Worm (Caenorhabditis elegans): ENCODE results near the gene W04H10.5.
A peak's percentile ranks its signal among the peaks of the same experiment; 100 is the strongest.

The W04H10.5 gene

DNA sequence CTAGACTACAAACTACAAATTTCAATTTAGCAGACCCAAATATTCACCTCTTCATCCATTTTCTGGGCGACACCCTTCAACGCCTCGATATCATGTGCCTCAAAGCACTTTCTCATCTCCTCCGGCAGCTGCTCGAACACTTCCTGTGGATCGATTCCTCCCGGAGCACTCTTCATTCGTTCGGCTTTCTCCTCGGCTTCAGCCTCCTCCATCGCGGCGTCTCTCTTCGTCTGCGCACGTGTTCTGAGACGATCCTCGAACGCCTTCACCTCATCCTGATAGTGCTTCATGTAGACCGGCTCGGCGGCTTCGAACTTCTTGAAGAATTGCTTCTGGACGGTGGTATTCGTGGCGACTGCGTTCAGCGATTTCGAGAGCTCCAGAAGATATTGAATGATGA is 27.3 kb upstream of the W04H10.5 start:
- no peak for TF ChIP-seq sma-3 (GFP tag; optimal IDR thresholded peaks at IDR 0.05)
- TF ChIP-seq ztf-4 (tag; optimal IDR thresholded peaks at IDR 0.05) = no peak
- no peak for TF ChIP-seq sem-4 (tag; optimal IDR thresholded peaks at IDR 0.05)
- TF ChIP-seq alr-1 (tag; optimal IDR thresholded peaks at IDR 0.05) = no peak
- TF ChIP-seq nhr-6 (tag; optimal IDR thresholded peaks at IDR 0.05) = no peak
- TF ChIP-seq crh-2 (tag; optimal IDR thresholded peaks at IDR 0.05) = no peak
- no peak for TF ChIP-seq nhr-21 (tag; optimal IDR thresholded peaks at IDR 0.05)
- TF ChIP-seq fos-1 (tag; optimal IDR thresholded peaks at IDR 0.05) = no peak
- TF ChIP-seq mab-5 (tag; optimal IDR thresholded peaks at IDR 0.05) = no peak
- no peak for TF ChIP-seq nhr-12 (tag; optimal IDR thresholded peaks at IDR 0.05)
- no peak for TF ChIP-seq nhr-11 (tag; optimal IDR thresholded peaks at IDR 0.05)

DNA sequence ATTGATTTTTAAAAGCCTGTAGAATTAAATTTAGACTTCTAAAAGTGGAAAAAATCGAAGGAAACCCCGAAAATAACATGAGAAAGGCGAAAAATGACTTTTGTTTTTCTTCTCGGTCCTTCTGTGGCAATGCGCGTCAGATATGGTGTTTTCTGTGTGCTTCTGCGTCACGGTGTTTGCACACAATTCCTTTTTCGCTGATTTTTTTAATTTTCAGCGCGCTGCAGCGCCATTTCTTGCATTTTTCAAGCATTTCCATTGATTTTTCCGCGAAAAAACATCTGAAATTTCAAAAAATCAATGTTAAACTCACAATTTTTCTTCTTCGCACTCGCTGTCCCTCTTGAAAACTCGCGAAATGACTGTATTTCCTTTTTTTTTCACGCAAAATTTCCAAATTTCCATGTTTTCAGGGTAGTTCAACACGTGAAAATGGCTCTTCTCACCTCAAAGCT is 25.9 kb upstream of the W04H10.5 start, which contains the start of the genes cdc-37 and W08F4.3:
TSS of gene cdc-37 (minus strand) at position 405 of the 455 bp plus-strand sequence.
TSS of gene W08F4.3 (plus strand) at position 414 of the 455 bp plus-strand sequence.
- TF ChIP-seq gmeb-1 (tag; optimal IDR thresholded peaks at IDR 0.05) (peak; percentile 23), unc-62 (GFP tag; optimal IDR thresholded peaks at IDR 0.05) (no peak), egl-27 (tag; optimal IDR thresholded peaks at IDR 0.05) (no peak), snpc-4 (tag; optimal IDR thresholded peaks at IDR 0.05) (no peak), Y55F3AM.14 (GFP tag; optimal IDR thresholded peaks at IDR 0.05) (no peak), lsy-2 (tag; optimal IDR thresholded peaks at IDR 0.05) (peak in 1 of 2 experiments; percentile 10), C34F6.9 (tag; optimal IDR thresholded peaks at IDR 0.05) (peak; percentile 19), unc-55 (GFP tag; optimal IDR thresholded peaks at IDR 0.05) (peak; percentile 20), unc-39 (tag; optimal IDR thresholded peaks at IDR 0.05) (no peak), lin-13 (GFP tag; optimal IDR thresholded peaks at IDR 0.05) (no peak), nhr-129 (tag; optimal IDR thresholded peaks at IDR 0.05) (peak; percentile 14), fos-1 (tag; optimal IDR thresholded peaks at IDR 0.05) (no peak)

DNA sequence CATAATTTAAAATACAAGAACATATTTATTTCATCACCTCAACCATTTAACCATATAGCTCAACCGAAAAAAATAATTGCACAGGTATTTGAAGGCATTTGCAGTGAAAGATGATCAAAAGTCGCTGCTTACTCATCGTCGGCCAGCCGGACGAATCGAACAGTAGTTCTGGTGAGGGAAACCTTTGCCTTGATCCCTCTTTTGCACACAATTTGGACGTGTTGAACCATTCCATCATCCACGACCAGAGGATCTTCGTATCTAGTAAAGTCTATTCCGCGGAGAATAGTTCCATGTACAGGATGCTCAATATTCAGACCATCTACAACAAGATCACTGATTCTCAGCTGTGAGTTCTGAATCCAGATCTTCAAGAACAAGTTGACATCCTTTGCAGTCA is 24.1 kb upstream of the W04H10.5 start:
- TF ChIP-seq C34F6.9 (tag; optimal IDR thresholded peaks at IDR 0.05) (no peak), nhr-10 (tag; optimal IDR thresholded peaks at IDR 0.05) (no peak), fos-1 (tag; optimal IDR thresholded peaks at IDR 0.05) (no peak), skn-1 (tag; optimal IDR thresholded peaks at IDR 0.05) (no peak), lsy-2 (tag; optimal IDR thresholded peaks at IDR 0.05) (no peak), aly-2 (tag; optimal IDR thresholded peaks at IDR 0.05) (no peak), nhr-21 (tag; optimal IDR thresholded peaks at IDR 0.05) (no peak), blmp-1 (tag; optimal IDR thresholded peaks at IDR 0.05; ENCODE audit: insufficient read depth) (no peak), ztf-11 (tag; optimal IDR thresholded peaks at IDR 0.05) (no peak), gmeb-1 (tag; optimal IDR thresholded peaks at IDR 0.05) (no peak)

DNA sequence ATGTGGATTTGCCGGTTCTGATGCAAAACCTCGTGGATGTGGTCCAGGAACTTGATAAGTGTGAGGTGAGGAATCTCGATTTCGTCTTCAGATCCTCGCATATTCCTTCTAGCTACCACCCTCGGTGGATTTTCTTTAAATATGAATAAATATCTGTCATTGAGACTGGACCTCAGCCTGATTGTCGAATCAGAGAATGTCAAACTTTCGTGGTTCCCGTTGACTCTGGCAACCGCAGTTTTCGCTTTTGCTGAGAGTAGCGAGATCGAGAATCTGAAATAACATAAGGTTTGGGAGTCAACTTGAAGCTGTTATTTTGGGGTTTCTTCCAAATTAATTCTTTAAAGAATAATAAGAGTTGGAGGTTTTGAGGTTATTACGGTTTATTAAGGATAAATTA is 23.5 kb upstream of the W04H10.5 start, which contains the start of gene fbxb-14:
TSS of gene fbxb-14 (minus strand) at position 101 of the 400 bp plus-strand sequence.
- TF ChIP-seq nhr-77 (tag; optimal IDR thresholded peaks at IDR 0.05) = no peak
- TF ChIP-seq aly-2 (tag; optimal IDR thresholded peaks at IDR 0.05) = no peak
- TF ChIP-seq lin-39 (tag; optimal IDR thresholded peaks at IDR 0.05) = no peak

DNA sequence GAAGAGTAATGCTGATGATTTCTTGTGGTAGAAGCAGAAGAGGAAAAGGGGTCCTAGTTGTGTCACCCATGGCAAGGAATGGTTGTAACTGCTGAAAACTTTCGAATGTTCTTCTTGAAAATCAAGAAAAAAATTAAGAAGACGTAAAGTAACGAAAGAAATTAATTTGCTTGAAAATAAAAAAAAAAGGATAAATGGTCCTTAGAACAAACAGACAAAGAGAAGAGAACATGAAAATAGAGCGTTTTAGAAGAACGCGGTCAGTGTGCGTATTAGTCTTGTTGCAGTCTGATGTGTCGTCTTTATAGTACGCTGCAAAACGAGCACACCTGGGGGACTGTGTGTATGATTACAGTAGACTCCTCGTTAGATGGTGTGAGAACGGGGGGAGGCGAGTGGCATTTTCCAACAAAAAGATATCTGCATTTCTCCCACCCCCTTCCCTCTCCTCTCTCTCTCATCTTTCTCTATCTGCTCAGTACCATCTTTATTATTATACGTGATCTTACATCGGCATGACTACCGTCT is 21.7 kb upstream of the W04H10.5 start, which contains the start of the genes W08F4.12 and W08F4.13:
TSS of gene W08F4.12 (minus strand) at position 101 of the 528 bp plus-strand sequence.
TSS of gene W08F4.13 (plus strand) at position 478 of the 528 bp plus-strand sequence.
- TF ChIP-seq C34F6.9 (tag; optimal IDR thresholded peaks at IDR 0.05) = no peak
- no peak for TF ChIP-seq R02D3.7 (tag; optimal IDR thresholded peaks at IDR 0.05)
- no peak for TF ChIP-seq sem-4 (tag; optimal IDR thresholded peaks at IDR 0.05)
- no peak for TF ChIP-seq skn-1 (tag; optimal IDR thresholded peaks at IDR 0.05)
- TF ChIP-seq F13H6.1 (tag; optimal IDR thresholded peaks at IDR 0.05) = no peak
- no peak for TF ChIP-seq ztf-1 (GFP tag; conservative IDR thresholded peaks at IDR 0.05)
- no peak for TF ChIP-seq nhr-237 (tag; optimal IDR thresholded peaks at IDR 0.05)
- TF ChIP-seq mbf-1 (tag; optimal IDR thresholded peaks at IDR 0.05) = no peak
- no peak for TF ChIP-seq aly-2 (tag; optimal IDR thresholded peaks at IDR 0.05)
- no peak for TF ChIP-seq ztf-4 (tag; optimal IDR thresholded peaks at IDR 0.05)
- no peak for TF ChIP-seq fos-1 (tag; optimal IDR thresholded peaks at IDR 0.05)
- TF ChIP-seq lin-13 (GFP tag; optimal IDR thresholded peaks at IDR 0.05) = no peak
